Fruit fly (Drosophila melanogaster) S2 (cell line): ENCODE data around the gene Ugt303A1.

Experiments
- CG8478 ChIP-seq: fragments of >200 bp; optimal IDR thresholded peaks from 2 replicates; lab custom pipeline; 2018
- CTCF ChIP-seq, 2 experiments: fragments of >200 bp; optimal IDR thresholded peaks; 2 replicates each; lab custom pipeline; 2018

dm6 chr3R:11198062-11198472 is 22.7 kb downstream of the Ugt303A1 start:
- TF ChIP-seq CTCF (optimal IDR thresholded peaks at IDR 0.05; lab: Kevin White, UChicago): no peak
- TF ChIP-seq CG8478 (lab: Kevin White, UChicago): no peak
